Worm (Caenorhabditis elegans): ENCODE measurements around the gene Y37H2A.12.

- TF ChIP-seq dao-5 (tag; optimal IDR thresholded peaks at IDR 0.05) (no peak), him-1 (tag; optimal IDR thresholded peaks at IDR 0.05) (no peak), W03F9.2 (tag; optimal IDR thresholded peaks at IDR 0.05) (no peak)
These were observed 40.6 kb upstream of the Y37H2A.12 start, which contains the start of gene C14A6.8 for ce11 chrV:18171568-18171967.
